Fruit fly (Drosophila melanogaster): ENCODE measurements around the gene CG45263.

The CG45263 gene

dm6 chr3R:8333768-8334470, 143.5 kb downstream of the CG45263 start, which contains the start of gene Poxm (continued):
- TF ChIP-seq ssp (GFP tag; IDR thresholded peaks at IDR 0.05) (peak; percentile 89), CG6791 (GFP tag; IDR thresholded peaks at IDR 0.05; ENCODE audit: partially characterized antibody) (no peak), odd (GFP tag; optimal IDR thresholded peaks at IDR 0.05) (peak; percentile 81), CoRest (tag; optimal IDR thresholded peaks at IDR 0.05) (peak; percentile 97), unc-4 (GFP tag; IDR thresholded peaks at IDR 0.05; ENCODE audit: partially characterized antibody) (no peak), CG17186 (GFP tag; optimal IDR thresholded peaks at IDR 0.05) (peak; percentile 49), CG3407 (GFP tag; optimal IDR thresholded peaks at IDR 0.05) (peak; percentile 85), kah (GFP tag; optimal IDR thresholded peaks at IDR 0.05) (peak; percentile 77), cad (GFP tag; optimal IDR thresholded peaks at IDR 0.05) (no peak), CG10462 (GFP tag; optimal IDR thresholded peaks at IDR 0.05) (peak; percentile 84), dan (GFP tag; IDR thresholded peaks at IDR 0.05) (peak; percentile 81), CG1603 (tag; optimal IDR thresholded peaks at IDR 0.05) (peak; percentile 28), Deaf1 (tag; optimal IDR thresholded peaks at IDR 0.05) (peak; percentile 56), CG31365 (tag; optimal IDR thresholded peaks at IDR 0.05) (no peak), bcd (GFP tag; optimal IDR thresholded peaks at IDR 0.05) (peak; percentile 93), klu (GFP tag; IDR thresholded peaks at IDR 0.05) (peak; percentile 84), Gsc (GFP tag; IDR thresholded peaks at IDR 0.05) (peak; percentile 86), Fer1 (GFP tag; optimal IDR thresholded peaks at IDR 0.05) (no peak), CG2199 (GFP tag; IDR thresholded peaks at IDR 0.05) (0 out of 3 replicates have a peak, but pooled peaks have one; percentile 10), Awh (GFP tag; IDR thresholded peaks at IDR 0.05) (peak; percentile 70), CG12769 (tag; optimal IDR thresholded peaks at IDR 0.05) (peak; percentile 4), pum (GFP tag; optimal IDR thresholded peaks at IDR 0.05) (peak; percentile 74), CG17328 (GFP tag; IDR thresholded peaks at IDR 0.05) (peak; percentile 74), CG7357 (GFP tag; IDR thresholded peaks at IDR 0.05) (peak; percentile 87), CG6175 (GFP tag; IDR thresholded peaks at IDR 0.05) (peak; percentile 65; the same call in 2 of the 3 replicates), CG2116 (GFP tag; optimal IDR thresholded peaks at IDR 0.05) (peak; percentile 40), CG18476 (GFP tag; optimal IDR thresholded peaks at IDR 0.05) (peak; percentile 81), Ets65A (GFP tag) (peak; percentile 98), Lim3 (GFP tag; IDR thresholded peaks at IDR 0.05) (0 out of 2 replicates have a peak, but pooled peaks have one; percentile 64), CG4404 (GFP tag; IDR thresholded peaks at IDR 0.05) (peak; percentile 96), tgo (GFP tag; IDR thresholded peaks at IDR 0.05) (peak; percentile 91), CG32532 (GFP tag; IDR thresholded peaks at IDR 0.05) (peak; percentile 66), CG10274 (GFP tag; optimal IDR thresholded peaks at IDR 0.05) (peak; percentile 69), CG11247 (GFP tag; IDR thresholded peaks at IDR 0.05) (peak; percentile 63), CG12104 (GFP tag; optimal IDR thresholded peaks at IDR 0.05) (peak; percentile 87), trh (GFP tag; optimal IDR thresholded peaks at IDR 0.05) (peak; percentile 80), tx (GFP tag; optimal IDR thresholded peaks at IDR 0.05) (peak; percentile 35), BEAF-32 (GFP tag; optimal IDR thresholded peaks at IDR 0.05) (peak; percentile 5), Mes4 (GFP tag; optimal IDR thresholded peaks at IDR 0.05) (no peak), CG7556 (GFP tag; optimal IDR thresholded peaks at IDR 0.05) (peak; percentile 93), CG30020 (tag; optimal IDR thresholded peaks at IDR 0.05) (peak; percentile 78), CG8388 (GFP tag; optimal IDR thresholded peaks at IDR 0.05) (peak; percentile 88), Six4 (GFP tag; optimal IDR thresholded peaks at IDR 0.05) (peak; percentile 88), cato (GFP tag; optimal IDR thresholded peaks at IDR 0.05; ENCODE audit: borderline replicate concordance) (peak; percentile 89), CG10959 (GFP tag; IDR thresholded peaks at IDR 0.05) (peak; percentile 87), kni (GFP tag; optimal IDR thresholded peaks at IDR 0.05) (peak; percentile 52), salm (tag; optimal IDR thresholded peaks at IDR 0.05) (peak; percentile 77), knrl (GFP tag; IDR thresholded peaks at IDR 0.05; ENCODE audit: partially characterized antibody) (peak; percentile 69; the same call in 2 of the 3 replicates), yki (optimal IDR thresholded peaks at IDR 0.05) (peak; percentile 49), E2f1 (GFP tag; IDR thresholded peaks at IDR 0.05) (peak; percentile 91), h (optimal IDR thresholded peaks at IDR 0.05) (no peak)

Measured in whole organism, embryonic.